Worm (Caenorhabditis elegans) whole organism, L4 larva: Measurements from ENCODE around the gene sgcb-1.

Experiments
- F49E8.2 ChIP-seq: sonication (generic microtip); optimal IDR thresholded peaks from 2 replicates; lab custom pipeline; 2016; ENCODE audit warnings: missing compliant biosample characterization, mild to moderate bottlenecking, missing genetic modification characterization, borderline replicate concordance
- T20F7.1 ChIP-seq: fragments of 200-800 bp; sonication (Bioruptor generic); optimal IDR thresholded peaks from 2 replicates; lab custom pipeline; 2018; ENCODE audit warnings: mild to moderate bottlenecking, missing genetic modification characterization, missing compliant biosample characterization
- Y48G9A.11 ChIP-seq: fragments of 200-800 bp; sonication (Bioruptor generic); IDR thresholded peaks from 2 replicates; pipeline ENCODE4 v1.3.6; 2022; ENCODE audit warnings: missing genetic modification reagents, missing genetic modification characterization, missing compliant biosample characterization
- aha-1 ChIP-seq: fragments of 150-350 bp; peaks from one replicate; lab custom pipeline; 2014; ENCODE audit warnings: missing biosample characterization, missing genetic modification characterization
- aly-2 ChIP-seq: sonication (generic microtip); optimal IDR thresholded peaks from 2 replicates; lab custom pipeline; 2018; ENCODE audit warnings: missing biosample characterization, missing genetic modification characterization
- ama-1 ChIP-seq: fragments of 150-350 bp; optimal IDR thresholded peaks from 2 replicates; lab custom pipeline; 2014; ENCODE audit warnings: inconsistent platforms, mixed read lengths
- arid-1 ChIP-seq: fragments of 200-800 bp; sonication (Bioruptor generic); conservative IDR thresholded peaks from 2 replicates; pipeline ENCODE4 v1.3.6; 2022; ENCODE audit warnings: missing genetic modification reagents, missing genetic modification characterization, missing compliant biosample characterization
- ceh-20 ChIP-seq: fragments of 200-800 bp; sonication (Bioruptor generic); IDR thresholded peaks from 2 replicates; pipeline ENCODE4 v1.3.6; 2022; ENCODE audit warnings: missing genetic modification reagents, missing genetic modification characterization, missing compliant biosample characterization
- ces-1 ChIP-seq: fragments of 150-350 bp; sonication (generic microtip); optimal IDR thresholded peaks from 4 replicates; lab custom pipeline; 2014; ENCODE audit warnings: missing biosample characterization, missing genetic modification reagents, missing genetic modification characterization
- cey-2 ChIP-seq: sonication (generic microtip); optimal IDR thresholded peaks from 3 replicates; lab custom pipeline; 2017; ENCODE audit warnings: missing genetic modification characterization, mild to moderate bottlenecking, missing compliant biosample characterization, antibody characterized with exemption, borderline replicate concordance; ENCODE audit not compliant: insufficient read depth
- daf-12 ChIP-seq: fragments of 150-350 bp; optimal IDR thresholded peaks from 2 replicates; lab custom pipeline; 2014; ENCODE audit warnings: missing biosample characterization, missing genetic modification reagents, missing genetic modification characterization
- daf-16 ChIP-seq, 3 experiments: sonication (generic microtip); optimal IDR thresholded peaks; 2 replicates each; lab custom pipeline; 2016 to 2017; ENCODE audit warnings: missing genetic modification characterization in 3 of 3, missing genetic modification reagents in 3 of 3, mild to moderate bottlenecking in 2 of 3, missing compliant biosample characterization in 2 of 3, missing biosample characterization in 1 of 3, moderate library complexity in 1 of 3
- dmd-8 ChIP-seq: fragments of 200-800 bp; sonication (Bioruptor generic); IDR thresholded peaks from 2 replicates; pipeline ENCODE4 v1.3.6; 2022; ENCODE audit warnings: missing genetic modification characterization, missing compliant biosample characterization
- dpl-1 ChIP-seq: fragments of 150-350 bp; optimal IDR thresholded peaks from 2 replicates; lab custom pipeline; 2014; ENCODE audit warnings: missing biosample characterization, missing genetic modification reagents, missing genetic modification characterization
- egl-27 ChIP-seq: sonication (generic microtip); optimal IDR thresholded peaks from 3 replicates; lab custom pipeline; 2017; ENCODE audit warnings: missing biosample characterization, missing genetic modification reagents, missing genetic modification characterization
- egl-43 ChIP-seq: fragments of 200-800 bp; sonication (Bioruptor generic); IDR thresholded peaks from 2 replicates; pipeline ENCODE4 v1.3.6; 2022; ENCODE audit warnings: missing genetic modification reagents, missing genetic modification characterization, missing compliant biosample characterization
- fos-1 ChIP-seq: fragments of 150-350 bp; optimal IDR thresholded peaks from 2 replicates; lab custom pipeline; 2014; ENCODE audit warnings: missing biosample characterization, missing genetic modification characterization
- gei-8 ChIP-seq: fragments of 200-800 bp; sonication (Bioruptor generic); optimal IDR thresholded peaks from 2 replicates; lab custom pipeline; 2018; ENCODE audit warnings: mild to moderate bottlenecking, missing genetic modification characterization, missing compliant biosample characterization
- hif-1 ChIP-seq, 2 experiments: sonication (generic microtip); optimal IDR thresholded peaks; 2 replicates each; lab custom pipeline; 2016 to 2017; ENCODE audit warnings: missing compliant biosample characterization in 2 of 2, missing genetic modification characterization in 2 of 2, missing genetic modification reagents in 2 of 2, missing genotype in 2 of 2, mild to moderate bottlenecking in 1 of 2
- hlh-11 ChIP-seq: fragments of 200-800 bp; sonication (Bioruptor generic); optimal IDR thresholded peaks from 2 replicates; lab custom pipeline; 2018; ENCODE audit warnings: mild to moderate bottlenecking, missing genetic modification characterization, missing compliant biosample characterization
- lsy-2 ChIP-seq, 2 experiments: fragments of 150-350 bp in 1 of 2; sonication (generic microtip) in 1 of 2; optimal IDR thresholded peaks; 2 replicates each; lab custom pipeline; 2014 to 2017; ENCODE audit warnings: missing biosample characterization in 2 of 2, missing genetic modification characterization in 2 of 2
- madf-5 ChIP-seq, 2 experiments: fragments of 200-800 bp; sonication (Bioruptor generic); IDR thresholded peaks; 2 replicates each; pipeline ENCODE4 v1.3.6; 2022; ENCODE audit warnings: missing compliant biosample characterization in 2 of 2, missing genetic modification characterization in 2 of 2
- mep-1 ChIP-seq: fragments of 150-350 bp; sonication (generic microtip); optimal IDR thresholded peaks from 3 replicates; lab custom pipeline; 2014; ENCODE audit warnings: missing biosample characterization, missing genetic modification characterization
- mes-2 ChIP-seq: sonication (generic microtip); optimal IDR thresholded peaks from 2 replicates; lab custom pipeline; 2016; ENCODE audit warnings: missing genotype, mild to moderate bottlenecking, missing genetic modification characterization, missing compliant biosample characterization; ENCODE audit not compliant: poor library complexity, severe bottlenecking
- mxl-2 ChIP-seq: fragments of 200-800 bp; sonication (Bioruptor generic); conservative IDR thresholded peaks from 2 replicates; pipeline ENCODE4 v1.3.6; 2022; ENCODE audit warnings: missing genetic modification reagents, missing genetic modification characterization, missing compliant biosample characterization
- mxl-3 ChIP-seq: fragments of 200-800 bp; sonication (Bioruptor generic); optimal IDR thresholded peaks from 2 replicates; lab custom pipeline; 2018; ENCODE audit warnings: mild to moderate bottlenecking, missing genetic modification characterization, missing compliant biosample characterization
- nhr-237 ChIP-seq: sonication (generic microtip); optimal IDR thresholded peaks from 2 replicates; lab custom pipeline; 2017; ENCODE audit warnings: missing biosample characterization, missing genetic modification characterization
- nhr-77 ChIP-seq: fragments of 150-350 bp; optimal IDR thresholded peaks from 2 replicates; lab custom pipeline; 2014; ENCODE audit warnings: missing biosample characterization, missing genetic modification characterization
- pha-4 ChIP-seq, 2 experiments: fragments of 150-350 bp in 1 of 2; fragments of 200-800 bp in 1 of 2; sonication (Bioruptor generic) in 1 of 2; IDR thresholded peaks in 1 of 2; optimal IDR thresholded peaks in 1 of 2; 2 replicates each; pipeline versions ENCODE4 v1.3.6 to Lab custom; 2014 to 2022; ENCODE audit warnings: missing genetic modification characterization in 2 of 2, missing genetic modification reagents in 2 of 2, missing biosample characterization in 1 of 2, missing compliant biosample characterization in 1 of 2
- sdz-12 ChIP-seq: fragments of 200-800 bp; sonication (Bioruptor generic); optimal IDR thresholded peaks from 2 replicates; lab custom pipeline; 2018; ENCODE audit warnings: mild to moderate bottlenecking, missing genetic modification characterization, missing compliant biosample characterization
- snpc-4 ChIP-seq: fragments of 150-350 bp; optimal IDR thresholded peaks from 2 replicates; lab custom pipeline; 2014; ENCODE audit warnings: missing biosample characterization, missing genetic modification characterization
- unc-39 ChIP-seq: sonication (generic microtip); optimal IDR thresholded peaks from 2 replicates; lab custom pipeline; 2017; ENCODE audit warnings: missing biosample characterization, missing genetic modification characterization
- zag-1 ChIP-seq: fragments of 150-350 bp; optimal IDR thresholded peaks from 2 replicates; lab custom pipeline; 2014; ENCODE audit warnings: missing biosample characterization, missing genetic modification characterization
- zip-11 ChIP-seq: fragments of 200-800 bp; sonication (Bioruptor generic); IDR thresholded peaks from 2 replicates; pipeline ENCODE4 v1.3.6; 2022; ENCODE audit warnings: missing genetic modification characterization, missing compliant biosample characterization
- zip-2 ChIP-seq: fragments of 150-350 bp; optimal IDR thresholded peaks from 2 replicates; lab custom pipeline; 2014; ENCODE audit warnings: missing biosample characterization, missing genetic modification characterization
- ztf-11 ChIP-seq: fragments of 150-350 bp; optimal IDR thresholded peaks from 2 replicates; lab custom pipeline; 2014; ENCODE audit warnings: missing biosample characterization, missing genetic modification characterization
- ztf-7 ChIP-seq: fragments of 150-350 bp; optimal IDR thresholded peaks from 2 replicates; lab custom pipeline; 2014; ENCODE audit warnings: missing biosample characterization, missing genetic modification characterization

sgcb-1 gene

DNA sequence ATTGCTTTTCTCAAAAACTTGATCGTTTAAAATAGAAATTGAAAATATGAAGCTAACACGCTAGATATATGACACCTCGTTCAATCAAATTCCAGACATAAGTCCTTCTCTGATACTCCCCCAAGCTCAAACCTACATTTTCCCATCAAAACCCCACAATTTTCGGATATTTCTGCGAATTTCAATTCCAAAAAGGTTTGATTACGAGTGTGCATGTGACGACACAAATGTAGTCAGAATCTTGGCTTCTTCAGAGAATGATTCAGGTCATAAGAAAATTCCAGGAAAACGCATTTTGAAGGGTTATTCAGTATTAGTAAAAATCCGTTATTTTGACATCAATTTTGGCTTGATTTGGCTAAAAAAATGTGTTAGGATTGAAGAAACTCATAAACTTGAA lies 8.7 kb downstream of the sgcb-1 start:
- TF ChIP-seq gei-8, result no peak
- TF ChIP-seq zip-2 (tag; lab: Kevin White, UChicago), result no peak
- TF ChIP-seq pha-4 (GFP tag; IDR thresholded peaks at IDR 0.05; lab: Robert Waterston, UW), result no peak
- no peak for TF ChIP-seq pha-4 (tag; optimal IDR thresholded peaks at IDR 0.05; lab: Kevin White, UChicago)
- no peak for TF ChIP-seq daf-12 (tag; lab: Kevin White, UChicago)

DNA sequence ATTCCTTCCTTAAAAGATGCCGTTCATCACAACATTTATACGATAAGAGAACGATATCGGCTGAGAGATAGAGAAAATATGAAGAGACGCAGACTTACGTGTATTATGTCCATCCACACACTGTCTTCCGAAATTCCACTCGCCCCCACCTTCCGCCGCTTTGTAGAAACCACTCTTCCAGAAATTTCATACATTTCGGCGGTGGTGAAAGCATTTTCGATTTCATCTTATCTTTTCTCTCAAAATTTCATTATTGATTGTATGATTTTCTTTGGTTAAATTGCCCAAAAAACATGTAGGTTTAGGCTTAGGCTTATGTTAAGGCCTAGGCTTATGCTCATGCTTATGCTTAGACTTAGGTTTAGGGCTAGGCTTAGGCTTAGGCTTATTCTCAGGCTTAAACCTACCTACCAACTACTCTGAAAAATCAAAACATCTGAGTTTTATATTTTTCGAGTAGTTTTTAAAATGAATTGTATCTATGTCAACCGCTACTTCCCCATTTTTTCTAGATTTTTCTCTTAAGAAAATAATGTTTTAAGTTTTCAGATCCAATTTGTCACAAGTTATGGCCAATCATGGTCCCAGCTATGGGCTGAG lies 11.2 kb downstream of the sgcb-1 start, which contains the start of gene cpn-2:
cpn-2 (plus strand) TSS at position 550 of the 600 bp plus-strand sequence.
- TF ChIP-seq egl-27 (tag; lab: Kevin White, UChicago) (no peak), dmd-8 (GFP tag; lab: Robert Waterston, UW) (no peak), mes-2 (no peak), cey-2 (tag; lab: Kevin White, UChicago) (no peak), sdz-12 (GFP tag; lab: Kevin White, UChicago) (no peak), ztf-11 (tag; lab: Kevin White, UChicago) (no peak), arid-1 (GFP tag; lab: Robert Waterston, UW) (no peak), hlh-11 (no peak), zip-11 (GFP tag; lab: Robert Waterston, UW) (no peak), mep-1 (no peak), ztf-7 (tag; lab: Kevin White, UChicago) (no peak), mxl-2 (GFP tag; lab: Robert Waterston, UW) (no peak), ceh-20 (no peak), fos-1 (tag; lab: Kevin White, UChicago) (no peak), egl-43 (GFP tag; lab: Robert Waterston, UW) (no peak), nhr-237 (no peak), unc-39 (no peak)

DNA sequence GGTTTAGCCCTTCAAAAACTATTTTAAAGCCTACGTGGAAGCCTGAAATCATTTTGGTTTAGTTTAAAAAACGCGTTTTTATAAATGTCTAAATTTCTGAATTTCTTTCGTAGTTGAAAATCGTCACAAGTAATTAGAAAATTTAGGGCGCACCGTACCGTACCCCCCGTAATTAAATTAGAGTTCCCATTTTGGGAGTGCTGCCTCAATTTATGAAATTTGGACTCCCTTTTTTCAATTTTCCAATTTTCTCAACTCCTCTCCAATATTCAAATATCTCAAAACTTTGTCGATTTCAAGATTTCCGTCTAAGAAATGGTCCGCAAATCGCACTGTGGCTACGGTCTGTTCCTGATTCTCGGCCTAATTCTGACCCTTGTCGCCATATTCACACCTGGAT lies 14.1 kb downstream of the sgcb-1 start, which contains the start of gene clc-31:
clc-31 (plus strand) TSS at position 301 of the 400 bp plus-strand sequence.
- TF ChIP-seq unc-39 (no peak), mxl-3 (GFP tag; lab: Kevin White, UChicago) (no peak), daf-16 (GFP tag; optimal IDR thresholded peaks at IDR 0.05; lab: Kevin White, UChicago) (no peak), daf-16 (tag; optimal IDR thresholded peaks at IDR 0.05; lab: Kevin White, UChicago) (no peak), mep-1 (no peak), ama-1 (lab: Kevin White, UChicago) (no peak)

DNA sequence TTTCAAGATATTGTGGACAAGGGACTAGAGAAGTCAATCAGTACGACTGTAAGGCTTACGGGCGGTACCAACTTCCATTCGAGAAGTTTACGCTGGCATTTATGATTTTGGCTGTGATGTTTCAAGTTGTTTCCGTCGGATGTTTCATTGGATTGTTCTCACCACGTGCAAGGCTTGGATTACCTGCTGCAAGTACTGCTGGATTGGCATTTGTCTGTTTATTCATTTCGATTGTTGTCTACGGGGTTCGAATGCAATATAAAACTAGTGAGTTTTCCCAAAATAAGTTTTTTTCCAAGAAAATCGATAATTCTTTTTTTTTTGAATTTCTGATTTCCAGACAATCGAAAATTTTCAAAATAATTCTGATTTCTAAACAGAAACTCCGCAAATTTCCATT lies 14.6 kb downstream of the sgcb-1 start:
- TF ChIP-seq F49E8.2 (tag; lab: Kevin White, UChicago) (no peak), dmd-8 (GFP tag; lab: Robert Waterston, UW) (no peak), aha-1 (tag; lab: Kevin White, UChicago) (peak; percentile 91), ceh-20 (no peak)

DNA sequence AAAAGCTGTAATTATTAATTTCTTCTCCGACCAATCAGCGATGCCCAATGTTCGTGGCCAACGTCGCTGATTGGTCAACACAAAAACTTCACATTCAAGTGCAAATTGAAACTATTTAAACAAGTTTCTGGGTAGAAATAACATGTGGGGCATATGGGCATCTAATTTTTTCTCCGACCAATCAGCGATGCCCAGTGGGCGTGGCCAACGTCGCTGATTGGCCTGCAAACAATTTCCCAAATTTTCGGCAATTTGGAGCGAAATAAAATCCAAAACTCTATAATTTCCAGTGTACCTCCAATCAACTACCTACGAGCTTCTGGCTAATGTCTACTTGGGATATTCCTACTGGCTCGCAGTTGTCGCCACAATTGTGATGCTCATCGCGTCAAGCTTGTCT lies 15.2 kb downstream of the sgcb-1 start:
- no peak for TF ChIP-seq snpc-4
- 0 out of 4 replicates have a peak, but pooled peaks of 1 of the 2 experiments have one; percentile 25 for TF ChIP-seq madf-5 (GFP tag; IDR thresholded peaks at IDR 0.05; lab: Robert Waterston, UW)
- peak; percentile 19 for TF ChIP-seq aha-1 (tag; lab: Kevin White, UChicago)

DNA sequence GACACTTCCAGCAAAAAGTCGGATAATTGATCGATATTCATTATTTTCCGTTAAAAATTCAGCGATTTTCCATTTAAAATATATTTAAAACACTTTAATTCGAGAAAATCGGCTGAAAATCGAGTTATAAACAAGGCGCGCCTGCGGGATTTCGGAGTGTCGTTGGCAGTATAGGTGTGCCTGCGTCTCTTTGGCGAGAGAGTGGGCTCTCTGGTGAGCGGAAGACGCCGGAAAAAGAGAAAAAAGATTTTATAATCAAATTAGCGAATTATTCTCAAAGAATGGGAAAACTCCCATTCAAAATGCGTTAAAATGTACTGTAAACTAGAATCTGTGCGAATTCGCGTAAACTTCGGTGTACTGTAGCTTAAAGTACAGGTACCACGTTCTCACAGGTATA lies 21.6 kb downstream of the sgcb-1 start, which contains the start of gene D1069.3:
D1069.3 (minus strand) TSS at position 158 of the 400 bp plus-strand sequence.
- no peak for TF ChIP-seq zag-1 (tag; lab: Kevin White, UChicago)
- TF ChIP-seq T20F7.1 (GFP tag; lab: Kevin White, UChicago), result peak; percentile 97
- no peak for TF ChIP-seq hif-1 (tag; optimal IDR thresholded peaks at IDR 0.05; lab: Kevin White, UChicago)
- TF ChIP-seq dpl-1 (GFP tag; lab: Kevin White, UChicago), result peak; percentile 23
- TF ChIP-seq aly-2 (tag; lab: Kevin White, UChicago), result no peak
- TF ChIP-seq ces-1 (GFP tag; lab: Kevin White, UChicago), result peak; percentile 7
- TF ChIP-seq Y48G9A.11, result peak; percentile 99
- TF ChIP-seq nhr-77 (tag; lab: Kevin White, UChicago), result no peak
- peak in 1 of 2 experiments; percentile 52 for TF ChIP-seq lsy-2 (tag; optimal IDR thresholded peaks at IDR 0.05; lab: Kevin White, UChicago)
